Comparison of ENCODE assay signal across 1 fruit fly cellular context in the genomic region with DNA sequence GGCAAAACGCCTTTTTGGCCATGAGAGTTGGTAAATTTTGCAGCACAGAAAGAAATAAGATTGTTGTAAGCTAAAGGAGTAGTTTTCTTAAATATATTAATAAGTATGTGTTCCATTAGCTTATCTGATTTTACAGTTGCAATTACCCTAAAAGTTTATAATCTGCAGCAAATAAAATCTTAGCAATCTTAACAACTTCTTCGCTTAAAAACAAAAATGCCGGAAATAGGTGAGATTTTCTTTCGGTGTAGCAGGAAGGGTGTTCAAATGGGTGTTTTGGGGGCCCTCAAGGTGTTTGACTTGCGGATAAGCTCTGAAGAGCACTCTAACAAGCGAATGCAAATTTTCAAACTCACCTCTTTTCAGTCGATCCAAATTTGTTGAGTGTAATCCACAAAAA.
A peak's percentile ranks its signal among the peaks of the same experiment; 100 is the strongest.
TF ChIP-seq lines count a peak whose summit lies in the region.

No protein-coding gene starts in this region.

TF ChIP-seq in whole organism, prepupa, 60 proteins besides CTCF, POLR2A, EP300 and RAD21 (continued from another document):
- TF ChIP-seq CG8119 (GFP tag; IDR thresholded peaks at IDR 0.05; lab: Robert Waterston, UW) (no peak), CG8632 (GFP tag; optimal IDR thresholded peaks at IDR 0.05; lab: Kevin White, UChicago) (no peak), Smox (GFP tag; optimal IDR thresholded peaks at IDR 0.05; lab: Kevin White, UChicago) (no peak), vri (GFP tag; optimal IDR thresholded peaks at IDR 0.05; lab: Kevin White, UChicago) (no peak), CG6808 (GFP tag; optimal IDR thresholded peaks at IDR 0.05; lab: Kevin White, UChicago) (no peak), CG11902 (GFP tag; optimal IDR thresholded peaks at IDR 0.05; lab: Kevin White, UChicago) (no peak), CG31627 (GFP tag; optimal IDR thresholded peaks at IDR 0.05; lab: Kevin White, UChicago) (no peak), pdm3 (GFP tag; optimal IDR thresholded peaks at IDR 0.05; lab: Kevin White, UChicago) (no peak), lz (GFP tag; optimal IDR thresholded peaks at IDR 0.05; lab: Kevin White, UChicago) (no peak), CG6163 (GFP tag; IDR thresholded peaks at IDR 0.05; lab: Robert Waterston, UW) (no peak), CG3032 (tag; optimal IDR thresholded peaks at IDR 0.05; lab: Kevin White, UChicago) (no peak), CG34406 (GFP tag; optimal IDR thresholded peaks at IDR 0.05; lab: Kevin White, UChicago) (no peak), fd85E (GFP tag; optimal IDR thresholded peaks at IDR 0.05; lab: Kevin White, UChicago) (no peak), topi (GFP tag; optimal IDR thresholded peaks at IDR 0.05; lab: Kevin White, UChicago) (no peak), esn (GFP tag; optimal IDR thresholded peaks at IDR 0.05; lab: Kevin White, UChicago) (no peak), CG8319 (GFP tag; optimal IDR thresholded peaks at IDR 0.05; lab: Kevin White, UChicago) (no peak), CG3919 (GFP tag; optimal IDR thresholded peaks at IDR 0.05; lab: Kevin White, UChicago) (peak; percentile 23), acj6 (GFP tag; optimal IDR thresholded peaks at IDR 0.05; lab: Kevin White, UChicago) (peak; percentile 10), Gug (GFP tag; IDR thresholded peaks at IDR 0.05; lab: Robert Waterston, UW) (no peak), ss (GFP tag; optimal IDR thresholded peaks at IDR 0.05; lab: Kevin White, UChicago) (no peak), cyc (GFP tag; optimal IDR thresholded peaks at IDR 0.05; lab: Kevin White, UChicago) (no peak), Hr4 (GFP tag; optimal IDR thresholded peaks at IDR 0.05; lab: Kevin White, UChicago) (peak; percentile 58), fd59A (GFP tag; optimal IDR thresholded peaks at IDR 0.05; lab: Kevin White, UChicago) (no peak), CG4318 (GFP tag; optimal IDR thresholded peaks at IDR 0.05; lab: Kevin White, UChicago) (peak; percentile 1), CG15336 (GFP tag; IDR thresholded peaks at IDR 0.05; lab: Robert Waterston, UW) (peak; percentile 50), spab (GFP tag; optimal IDR thresholded peaks at IDR 0.05; lab: Kevin White, UChicago) (no peak), Eip78C (GFP tag; lab: Kevin White, UChicago) (peak; percentile 68), Lpt (GFP tag; optimal IDR thresholded peaks at IDR 0.05; lab: Kevin White, UChicago) (no peak), Hr39 (GFP tag; optimal IDR thresholded peaks at IDR 0.05; lab: Kevin White, UChicago) (no peak), CG11294 (GFP tag; IDR thresholded peaks at IDR 0.05; lab: Robert Waterston, UW) (no peak), Blimp-1 (GFP tag; optimal IDR thresholded peaks at IDR 0.05; lab: Kevin White, UChicago) (no peak), net (GFP tag; optimal IDR thresholded peaks at IDR 0.05; lab: Kevin White, UChicago) (no peak)
